Fruit fly (Drosophila melanogaster) whole organism, embryonic: Measurements from ENCODE around the gene CG2772.

Experiments used
- B-H2 ChIP-seq: fragments of 200-800 bp; sonication (Bioruptor generic); optimal IDR thresholded peaks from 2 replicates; lab custom pipeline; 2018; ENCODE audit warnings: missing biosample characterization, mild to moderate bottlenecking, missing genetic modification characterization
- CG11398 ChIP-seq: fragments of 200-800 bp; sonication (Bioruptor generic); optimal IDR thresholded peaks from 2 replicates; lab custom pipeline; 2016; ENCODE audit warnings: missing biosample characterization, missing genetic modification characterization
- CG12769 ChIP-seq: fragments of 200-800 bp; sonication (Bioruptor generic); optimal IDR thresholded peaks from 2 replicates; lab custom pipeline; 2019; ENCODE audit warnings: missing biosample characterization, mild to moderate bottlenecking, missing genetic modification characterization, moderate library complexity
- CG14014 ChIP-seq: fragments of 200-800 bp; sonication (Bioruptor generic); IDR thresholded peaks from 2 replicates; pipeline ENCODE4 v1.3.6; 2022; ENCODE audit warnings: missing biosample characterization, missing genetic modification characterization
- CG14860 ChIP-seq: fragments of 200-800 bp; sonication (Bioruptor generic); IDR thresholded peaks from 3 replicates; pipeline ENCODE4 v1.3.6; 2022; ENCODE audit warnings: missing biosample characterization, missing genetic modification characterization; ENCODE audit not compliant: partially characterized antibody
- CG15269 ChIP-seq: fragments of 200-800 bp; sonication (Bioruptor generic); optimal IDR thresholded peaks from 2 replicates; lab custom pipeline; 2018; ENCODE audit warnings: missing biosample characterization, mild to moderate bottlenecking, missing genetic modification characterization, moderate library complexity
- CG15601 ChIP-seq: fragments of 200-800 bp; sonication (Bioruptor generic); optimal IDR thresholded peaks from 3 replicates; lab custom pipeline; 2019; ENCODE audit warnings: missing biosample characterization, mild to moderate bottlenecking, missing genetic modification characterization, moderate library complexity
- CG17328 ChIP-seq: fragments of 200-800 bp; sonication (Bioruptor generic); IDR thresholded peaks from 2 replicates; pipeline ENCODE4 v1.3.6; 2022; ENCODE audit warnings: missing biosample characterization, missing genetic modification characterization
- CG17829 ChIP-seq: fragments of 200-800 bp; optimal IDR thresholded peaks from 2 replicates; lab custom pipeline; 2019; ENCODE audit warnings: missing biosample characterization, mild to moderate bottlenecking, missing genetic modification characterization, moderate library complexity
- CG1792 ChIP-seq: fragments of 200-800 bp; sonication (Bioruptor generic); optimal IDR thresholded peaks from 2 replicates; lab custom pipeline; 2016; ENCODE audit warnings: missing biosample characterization, missing genetic modification characterization
- CG2116 ChIP-seq: fragments of 200-800 bp; sonication (Bioruptor generic); optimal IDR thresholded peaks from 3 replicates; lab custom pipeline; 2018; ENCODE audit warnings: missing biosample characterization, mild to moderate bottlenecking, missing genetic modification characterization
- CG2202 ChIP-seq: fragments of 200-800 bp; sonication (Bioruptor generic); optimal IDR thresholded peaks from 2 replicates; lab custom pipeline; 2018; ENCODE audit warnings: missing biosample characterization, mild to moderate bottlenecking, missing genetic modification characterization
- CG2889 ChIP-seq: fragments of 200-800 bp; sonication (Bioruptor generic); IDR thresholded peaks from 3 replicates; pipeline ENCODE4 v1.3.6; 2022; ENCODE audit warnings: missing biosample characterization, missing genetic modification characterization
- CG30403 ChIP-seq: fragments of 200-800 bp; sonication (Bioruptor generic); optimal IDR thresholded peaks from 3 replicates; lab custom pipeline; 2016; ENCODE audit warnings: missing biosample characterization, missing genetic modification characterization
- CG33557 ChIP-seq: fragments of 200-800 bp; sonication (Bioruptor generic); optimal IDR thresholded peaks from 2 replicates; lab custom pipeline; 2019; ENCODE audit warnings: missing biosample characterization, mild to moderate bottlenecking, missing genetic modification characterization, moderate library complexity
- CG34376 ChIP-seq: fragments of 200-800 bp; sonication (Bioruptor generic); optimal IDR thresholded peaks from 2 replicates; lab custom pipeline; 2018; ENCODE audit warnings: missing biosample characterization, mild to moderate bottlenecking, missing genetic modification characterization
- CG43689 ChIP-seq: fragments of 200-800 bp; sonication (Bioruptor generic); IDR thresholded peaks from 2 replicates; pipeline ENCODE4 v1.3.6; 2022; ENCODE audit warnings: missing biosample characterization, missing genetic modification characterization
- CG5245 ChIP-seq: fragments of 200-800 bp; sonication (Bioruptor generic); optimal IDR thresholded peaks from 3 replicates; lab custom pipeline; 2016; ENCODE audit warnings: missing biosample characterization, missing genetic modification characterization
- CG5953 ChIP-seq: fragments of 200-800 bp; sonication (Bioruptor generic); IDR thresholded peaks from 2 replicates; pipeline ENCODE4 v1.3.6; 2022; ENCODE audit warnings: missing biosample characterization, missing genetic modification characterization
- CG7745 ChIP-seq: fragments of 200-800 bp; sonication (Bioruptor generic); optimal IDR thresholded peaks from 2 replicates; lab custom pipeline; 2018; ENCODE audit warnings: missing biosample characterization, mild to moderate bottlenecking, missing genetic modification characterization, moderate library complexity
- CG7928 ChIP-seq: fragments of 200-800 bp; sonication (Bioruptor generic); optimal IDR thresholded peaks from 2 replicates; lab custom pipeline; 2017; ENCODE audit warnings: missing biosample characterization, mild to moderate bottlenecking, missing genetic modification characterization
- CG9609 ChIP-seq: fragments of 200-800 bp; sonication (Bioruptor generic); optimal IDR thresholded peaks from 3 replicates; lab custom pipeline; 2016; ENCODE audit warnings: missing biosample characterization, missing genetic modification characterization
- CTCF ChIP-seq: fragments of 200-800 bp; sonication (Bioruptor generic); optimal IDR thresholded peaks from 2 replicates; lab custom pipeline; 2017; ENCODE audit warnings: missing biosample characterization, mild to moderate bottlenecking, missing genetic modification characterization, moderate library complexity
- D19B ChIP-seq: fragments of 200-800 bp; sonication (Bioruptor generic); optimal IDR thresholded peaks from 2 replicates; lab custom pipeline; 2017; ENCODE audit warnings: missing biosample characterization, mild to moderate bottlenecking, missing genetic modification characterization
- Dfd ChIP-seq, 2 experiments: fragments of >200 bp; optimal IDR thresholded peaks; 2 replicates each; lab custom pipeline; 2017; ENCODE audit warnings: missing biosample characterization in 2 of 2, missing genetic modification characterization in 2 of 2
- E2f2 ChIP-seq: fragments of 200-800 bp; sonication (Bioruptor generic); IDR thresholded peaks from 2 replicates; pipeline ENCODE4 v1.3.6; 2022; ENCODE audit warnings: missing biosample characterization, missing genetic modification characterization
- Fer3 ChIP-seq: fragments of 200-800 bp; sonication (Bioruptor generic); optimal IDR thresholded peaks from 2 replicates; lab custom pipeline; 2018; ENCODE audit warnings: missing biosample characterization, mild to moderate bottlenecking, missing genetic modification characterization, moderate library complexity
- HLH3B ChIP-seq: fragments of 200-800 bp; sonication (Bioruptor generic); IDR thresholded peaks from 2 replicates; pipeline ENCODE4 v1.3.6; 2022; ENCODE audit warnings: missing biosample characterization, missing genetic modification characterization
- Kr ChIP-seq: fragments of 200-800 bp; sonication (Bioruptor generic); optimal IDR thresholded peaks from 2 replicates; lab custom pipeline; 2017; ENCODE audit warnings: missing biosample characterization, mild to moderate bottlenecking, missing genetic modification characterization
- Lpt ChIP-seq: fragments of >200 bp; optimal IDR thresholded peaks from 2 replicates; lab custom pipeline; 2018; ENCODE audit warnings: missing biosample characterization, missing genetic modification characterization
- NC2α ChIP-seq: fragments of 200-800 bp; sonication (Bioruptor generic); optimal IDR thresholded peaks from 2 replicates; lab custom pipeline; 2016; ENCODE audit warnings: missing biosample characterization, missing genetic modification characterization
- Oaz ChIP-seq: fragments of 200-800 bp; sonication (Bioruptor generic); IDR thresholded peaks from 2 replicates; pipeline ENCODE4 v1.3.6; 2022; ENCODE audit warnings: missing biosample characterization, missing genetic modification characterization
- Sox100B ChIP-seq: fragments of 200-800 bp; sonication (Bioruptor generic); optimal IDR thresholded peaks from 3 replicates; lab custom pipeline; 2018; ENCODE audit warnings: missing biosample characterization, mild to moderate bottlenecking, missing genetic modification characterization
- Ssrp ChIP-seq: fragments of 200-800 bp; sonication (Bioruptor generic); optimal IDR thresholded peaks from 2 replicates; lab custom pipeline; 2018; ENCODE audit warnings: missing biosample characterization, mild to moderate bottlenecking, missing genetic modification characterization, moderate library complexity
- Usf ChIP-seq: fragments of 200-800 bp; sonication (Bioruptor generic); optimal IDR thresholded peaks from 2 replicates; lab custom pipeline; 2017; ENCODE audit warnings: missing genotype, missing biosample characterization, missing genetic modification characterization
- Vsx1 ChIP-seq: fragments of 200-800 bp; sonication (Bioruptor generic); optimal IDR thresholded peaks from 2 replicates; lab custom pipeline; 2017; ENCODE audit warnings: missing biosample characterization, mild to moderate bottlenecking, missing genetic modification characterization, missing genetic modification reagents
- amos ChIP-seq: fragments of 200-800 bp; sonication (Bioruptor generic); IDR thresholded peaks from 2 replicates; pipeline ENCODE4 v1.3.6; 2022; ENCODE audit warnings: missing biosample characterization, missing genetic modification characterization; ENCODE audit not compliant: partially characterized antibody
- ap ChIP-seq: fragments of 200-800 bp; sonication (Bioruptor generic); IDR thresholded peaks from 2 replicates; pipeline ENCODE4 v1.3.6; 2022; ENCODE audit warnings: missing biosample characterization, missing genetic modification characterization
- chif ChIP-seq, 2 experiments: fragments of 200-800 bp; sonication (Bioruptor generic); optimal IDR thresholded peaks; 3 replicates each; lab custom pipeline; 2016; ENCODE audit warnings: missing biosample characterization in 2 of 2, missing genetic modification characterization in 2 of 2
- dpn ChIP-seq, 2 experiments: fragments of 200-800 bp; sonication (Bioruptor generic); optimal IDR thresholded peaks; 3 replicates each; lab custom pipeline; 2016; ENCODE audit warnings: missing biosample characterization in 2 of 2, missing genetic modification characterization in 2 of 2
- en ChIP-seq: fragments of 200-800 bp; sonication (Bioruptor generic); optimal IDR thresholded peaks from 2 replicates; lab custom pipeline; 2016; ENCODE audit warnings: missing biosample characterization, missing genetic modification characterization
- klu ChIP-seq: fragments of 200-800 bp; sonication (Bioruptor generic); IDR thresholded peaks from 2 replicates; pipeline ENCODE4 v1.3.6; 2022; ENCODE audit warnings: missing biosample characterization, missing genetic modification characterization
- lab ChIP-seq: fragments of 200-800 bp; sonication (Bioruptor generic); optimal IDR thresholded peaks from 3 replicates; lab custom pipeline; 2017; ENCODE audit warnings: missing biosample characterization, missing genetic modification characterization, mild to moderate bottlenecking, moderate library complexity, missing genetic modification reagents
- mam ChIP-seq: fragments of 200-800 bp; sonication (Bioruptor generic); optimal IDR thresholded peaks from 3 replicates; lab custom pipeline; 2016; ENCODE audit warnings: missing biosample characterization, missing genetic modification characterization
- nmo ChIP-seq: fragments of 200-800 bp; sonication (Bioruptor generic); optimal IDR thresholded peaks from 2 replicates; lab custom pipeline; 2018; ENCODE audit warnings: missing biosample characterization, mild to moderate bottlenecking, missing genetic modification characterization, moderate library complexity
- run ChIP-seq: fragments of 200-800 bp; sonication (Bioruptor generic); optimal IDR thresholded peaks from 3 replicates; lab custom pipeline; 2018; ENCODE audit warnings: missing biosample characterization, mild to moderate bottlenecking, missing genetic modification characterization
- sob ChIP-seq: fragments of 200-800 bp; sonication (Bioruptor generic); IDR thresholded peaks from 2 replicates; pipeline ENCODE4 v1.3.6; 2022; ENCODE audit warnings: missing biosample characterization, missing genetic modification characterization
- vvl ChIP-seq: fragments of 200-800 bp; sonication (Bioruptor generic); IDR thresholded peaks from 2 replicates; pipeline ENCODE4 v1.3.6; 2022; ENCODE audit warnings: missing biosample characterization, missing genetic modification characterization
- wdn ChIP-seq: fragments of 200-800 bp; sonication (Bioruptor generic); IDR thresholded peaks from 2 replicates; pipeline ENCODE4 v1.3.6; 2022; ENCODE audit warnings: missing biosample characterization, missing genetic modification characterization
- wek ChIP-seq: fragments of 200-800 bp; sonication (Bioruptor generic); optimal IDR thresholded peaks from 3 replicates; lab custom pipeline; 2018; ENCODE audit warnings: missing biosample characterization, mild to moderate bottlenecking, missing genetic modification characterization, moderate library complexity
- zen ChIP-seq: fragments of 200-800 bp; sonication (Bioruptor generic); optimal IDR thresholded peaks from 3 replicates; lab custom pipeline; 2018; ENCODE audit warnings: missing biosample characterization, mild to moderate bottlenecking, missing genetic modification characterization, moderate library complexity
- zfh1 ChIP-seq: fragments of 200-800 bp; sonication (Bioruptor generic); IDR thresholded peaks from 3 replicates; pipeline ENCODE4 v1.3.6; 2022; ENCODE audit warnings: missing biosample characterization, missing genetic modification characterization

CG2772 gene

dm6 chr2L:3475948-3476347 lies 30.2 kb downstream of the CG2772 start (continued):
- TF ChIP-seq CG15269 (tag; lab: Kevin White, UChicago): peak; percentile 80
- TF ChIP-seq CG43689 (GFP tag; lab: Robert Waterston, UW): no peak
- no peak for TF ChIP-seq CG7745
- no peak for TF ChIP-seq B-H2 (GFP tag; lab: Kevin White, UChicago)
- no peak for TF ChIP-seq HLH3B (GFP tag; lab: Robert Waterston, UW)
- no peak for TF ChIP-seq CG5953 (GFP tag; lab: Robert Waterston, UW)
- TF ChIP-seq CG17328 (GFP tag; lab: Robert Waterston, UW): no peak
- TF ChIP-seq wek (GFP tag; lab: Kevin White, UChicago): no peak
- no peak for TF ChIP-seq CG12769
- peak; percentile 50 for TF ChIP-seq Ssrp (tag; lab: Kevin White, UChicago)
- TF ChIP-seq CG33557 (GFP tag; lab: Kevin White, UChicago): no peak
- TF ChIP-seq CTCF (GFP tag; lab: Kevin White, UChicago): no peak
- TF ChIP-seq CG15601 (tag; lab: Kevin White, UChicago): no peak
- TF ChIP-seq amos (GFP tag; lab: Robert Waterston, UW): no peak
- no peak; the same call in none of the 2 replicates for TF ChIP-seq Oaz (GFP tag; lab: Robert Waterston, UW)
- no peak for TF ChIP-seq CG2202 (tag; lab: Kevin White, UChicago)
- no peak for TF ChIP-seq CG14860 (GFP tag; lab: Robert Waterston, UW)
- no peak for TF ChIP-seq CG2116 (GFP tag; lab: Kevin White, UChicago)
- no peak for TF ChIP-seq CG1792 (GFP tag; lab: Kevin White, UChicago)
- TF ChIP-seq CG9609 (GFP tag; lab: Kevin White, UChicago): peak; percentile 10
- peak; percentile 53 for TF ChIP-seq mam (GFP tag; lab: Kevin White, UChicago)
- peak; percentile 31; the same call in 1 of the 2 replicates for TF ChIP-seq E2f2
- peak; percentile 49; the same call in 1 of the 2 replicates for TF ChIP-seq CG14014 (GFP tag; lab: Robert Waterston, UW)
- no peak for TF ChIP-seq Kr (GFP tag; lab: Kevin White, UChicago)
- TF ChIP-seq en: peak; percentile 18
- TF ChIP-seq CG30403: peak; percentile 82
- peak; percentile 37; the same call in 1 of the 2 replicates for TF ChIP-seq klu (GFP tag; lab: Robert Waterston, UW)
- no peak for TF ChIP-seq CG5245 (GFP tag; lab: Kevin White, UChicago)
- no peak for TF ChIP-seq wdn
- TF ChIP-seq chif (GFP tag; optimal IDR thresholded peaks at IDR 0.05; lab: Kevin White, UChicago): peak; percentile 25 to 34
- TF ChIP-seq D19B (GFP tag; lab: Kevin White, UChicago): peak; percentile 51
- no peak for TF ChIP-seq zfh1 (GFP tag; lab: Robert Waterston, UW)
- TF ChIP-seq CG34376 (GFP tag; lab: Kevin White, UChicago): no peak
- TF ChIP-seq CG7928 (GFP tag; lab: Kevin White, UChicago): no peak
- 0 out of 3 replicates have a peak, but pooled peaks have one; percentile 27 for TF ChIP-seq CG2889 (GFP tag; lab: Robert Waterston, UW)
- peak; percentile 77 for TF ChIP-seq Sox100B (GFP tag; lab: Kevin White, UChicago)
- no peak for TF ChIP-seq NC2α (GFP tag; lab: Kevin White, UChicago)
- TF ChIP-seq lab (GFP tag; lab: Kevin White, UChicago): peak; percentile 70
- no peak for TF ChIP-seq ap (GFP tag; lab: Robert Waterston, UW)
- TF ChIP-seq vvl (GFP tag; lab: Robert Waterston, UW): peak; percentile 44
- TF ChIP-seq sob: peak; percentile 51; the same call in 1 of the 2 replicates
- TF ChIP-seq nmo (GFP tag; lab: Kevin White, UChicago): peak; percentile 70
- TF ChIP-seq Vsx1: peak; percentile 10
- no peak for TF ChIP-seq zen (tag; lab: Kevin White, UChicago)
- no peak for TF ChIP-seq Usf (GFP tag; lab: Kevin White, UChicago)
- TF ChIP-seq run (tag; lab: Kevin White, UChicago): peak; percentile 33
- peak; percentile 28 for TF ChIP-seq CG17829 (tag; lab: Kevin White, UChicago)
- TF ChIP-seq Lpt (GFP tag; lab: Kevin White, UChicago): no peak
- peak; percentile 52 for TF ChIP-seq Fer3
- no peak for TF ChIP-seq CG11398 (GFP tag; lab: Kevin White, UChicago)
- no peak for TF ChIP-seq Dfd (GFP tag; optimal IDR thresholded peaks at IDR 0.05; lab: Kevin White, UChicago)
- TF ChIP-seq dpn (GFP tag; optimal IDR thresholded peaks at IDR 0.05; lab: Kevin White, UChicago): peak; percentile 38 to 60
